Worm (Caenorhabditis elegans) whole organism, young adult: Measurements from ENCODE around the gene E02C12.10.

Source experiments
- F22D6.2 ChIP-seq: sonication (generic microtip); optimal IDR thresholded peaks from 2 replicates; lab custom pipeline; 2016; ENCODE audit warnings: mild to moderate bottlenecking, missing genetic modification characterization, missing compliant biosample characterization
- Y56A3A.18 ChIP-seq: fragments of 200-800 bp; sonication (Bioruptor generic); IDR thresholded peaks from 2 replicates; pipeline ENCODE4 v1.3.6; 2022; ENCODE audit warnings: missing genetic modification reagents, missing genetic modification characterization, missing compliant biosample characterization
- ama-1 ChIP-seq, 3 experiments: fragments of 150-350 bp in 1 of 3; sonication (generic microtip) in 2 of 3; optimal IDR thresholded peaks; 2 replicates each; lab custom pipeline; 2014 to 2018; ENCODE audit warnings: missing biosample characterization in 2 of 3, missing genetic modification characterization in 2 of 3, missing genetic modification reagents in 2 of 3
- gei-17 ChIP-seq: fragments of 200-800 bp; sonication (Bioruptor generic); optimal IDR thresholded peaks from 2 replicates; lab custom pipeline; 2018; ENCODE audit warnings: mild to moderate bottlenecking, missing genetic modification characterization, missing compliant biosample characterization
- madf-8 ChIP-seq: fragments of 200-800 bp; sonication (Bioruptor generic); conservative IDR thresholded peaks from 2 replicates; pipeline ENCODE4 v1.3.6; 2022; ENCODE audit warnings: missing genetic modification reagents, missing genetic modification characterization, missing compliant biosample characterization
- nfya-2 ChIP-seq: fragments of 200-800 bp; sonication (Bioruptor generic); IDR thresholded peaks from 2 replicates; pipeline ENCODE4 v1.3.6; 2022; ENCODE audit warnings: missing genetic modification reagents, missing genetic modification characterization, missing compliant biosample characterization
- pbrm-1 ChIP-seq: fragments of 200-800 bp; sonication (Bioruptor generic); IDR thresholded peaks from 2 replicates; pipeline ENCODE4 v1.3.6; 2022; ENCODE audit warnings: missing genetic modification reagents, missing genetic modification characterization, missing compliant biosample characterization
- rcor-1 ChIP-seq: fragments of 200-800 bp; sonication (Bioruptor generic); IDR thresholded peaks from 2 replicates; pipeline ENCODE4 v1.3.6; 2022; ENCODE audit warnings: missing genetic modification reagents, missing genetic modification characterization, missing compliant biosample characterization
- unc-62 ChIP-seq: fragments of 150-350 bp; optimal IDR thresholded peaks from 2 replicates; lab custom pipeline; 2014; ENCODE audit warnings: missing biosample characterization, missing genetic modification reagents, missing genetic modification characterization

- TF ChIP-seq unc-62 (GFP tag; lab: Kevin White, UChicago), result no peak
- no peak for TF ChIP-seq pbrm-1 (GFP tag; lab: Robert Waterston, UW)
- TF ChIP-seq ama-1 (optimal IDR thresholded peaks at IDR 0.05; lab: Kevin White, UChicago), result no peak
- no peak for TF ChIP-seq ama-1 (GFP tag; optimal IDR thresholded peaks at IDR 0.05; lab: Kevin White, UChicago)
- no peak for TF ChIP-seq F22D6.2 (tag; lab: Kevin White, UChicago)
- TF ChIP-seq gei-17 (GFP tag; lab: Kevin White, UChicago), result no peak
- TF ChIP-seq nfya-2 (GFP tag; lab: Robert Waterston, UW), result no peak
- TF ChIP-seq madf-8 (GFP tag; lab: Robert Waterston, UW), result no peak
- TF ChIP-seq Y56A3A.18 (GFP tag; lab: Robert Waterston, UW), result no peak
- TF ChIP-seq rcor-1 (GFP tag; lab: Robert Waterston, UW), result no peak
Measured at ce11 chrV:9332611-9333315, 45.4 kb downstream of the E02C12.10 start.
